Fruit fly (Drosophila melanogaster) whole organism, adult: Measurements from ENCODE around the gene Rbcn-3B.
A peak's percentile ranks its signal among the peaks of the same experiment; 100 is the strongest.

Experiments
- CG12768 ChIP-seq: fragments of 200-800 bp; sonication (Bioruptor generic); optimal IDR thresholded peaks from 2 replicates; lab custom pipeline; 2017; ENCODE audit warnings: missing biosample characterization, missing genetic modification characterization, mild to moderate bottlenecking, moderate library complexity, missing genetic modification reagents
- CG1620 ChIP-seq: fragments of 200-800 bp; sonication (Bioruptor generic); optimal IDR thresholded peaks from 2 replicates; lab custom pipeline; 2016; ENCODE audit warnings: missing biosample characterization, missing genetic modification characterization
- CG33017 ChIP-seq: fragments of 200-800 bp; sonication (Bioruptor generic); optimal IDR thresholded peaks from 2 replicates; lab custom pipeline; 2018; ENCODE audit warnings: missing biosample characterization, mild to moderate bottlenecking, missing genetic modification characterization, moderate library complexity
- CG5204 ChIP-seq: fragments of 200-800 bp; sonication (Bioruptor generic); optimal IDR thresholded peaks from 2 replicates; lab custom pipeline; 2016; ENCODE audit warnings: missing biosample characterization, missing genetic modification characterization
- CG7101 ChIP-seq: fragments of 200-800 bp; sonication (Bioruptor generic); optimal IDR thresholded peaks from 2 replicates; lab custom pipeline; 2018; ENCODE audit warnings: missing biosample characterization, mild to moderate bottlenecking, missing genetic modification characterization, moderate library complexity
- Clk ChIP-seq: fragments of 200-800 bp; sonication (Bioruptor generic); optimal IDR thresholded peaks from 2 replicates; lab custom pipeline; 2017; ENCODE audit warnings: missing biosample characterization, missing genetic modification characterization
- Crg-1 ChIP-seq: fragments of 200-800 bp; sonication (Bioruptor generic); optimal IDR thresholded peaks from 2 replicates; lab custom pipeline; 2016; ENCODE audit warnings: missing biosample characterization, missing genetic modification characterization
- bab1 ChIP-seq: fragments of 200-800 bp; sonication (Bioruptor generic); optimal IDR thresholded peaks from 3 replicates; lab custom pipeline; 2019; ENCODE audit warnings: missing biosample characterization, mild to moderate bottlenecking, missing genetic modification characterization, moderate library complexity
- cnc ChIP-seq, 2 experiments: fragments of >200 bp; optimal IDR thresholded peaks; 2 replicates each; lab custom pipeline; 2017
- kay ChIP-seq: fragments of 200-800 bp; sonication (Bioruptor generic); peaks from one replicate; lab custom pipeline; 2016; ENCODE audit warnings: missing biosample characterization, missing genetic modification characterization, borderline replicate concordance
- toe ChIP-seq: fragments of 200-800 bp; sonication (Bioruptor generic); optimal IDR thresholded peaks from 2 replicates; lab custom pipeline; 2016; ENCODE audit warnings: missing biosample characterization, missing genetic modification characterization

dm6 chrX:1880139-1880556, 28.6 kb upstream of the Rbcn-3B start, which contains the start of gene Coa8:
- TF ChIP-seq cnc (optimal IDR thresholded peaks at IDR 0.05; lab: Kevin White, UChicago) (no peak), CG12768 (GFP tag; lab: Kevin White, UChicago) (peak; percentile 29), kay (GFP tag; lab: Kevin White, UChicago) (no peak), CG5204 (GFP tag; lab: Kevin White, UChicago) (no peak), CG33017 (tag; lab: Kevin White, UChicago) (peak; percentile 16), CG1620 (GFP tag; lab: Kevin White, UChicago) (peak; percentile 60), bab1 (peak; percentile 72), CG7101 (tag; lab: Kevin White, UChicago) (peak; percentile 78), Clk (peak; percentile 11), Crg-1 (GFP tag; lab: Kevin White, UChicago) (peak; percentile 47), toe (GFP tag; lab: Kevin White, UChicago) (peak; percentile 2)
